Fruit fly (Drosophila melanogaster) whole organism, embryonic: ENCODE results near the gene CG42540.

Experiments used
- Aef1 ChIP-seq: fragments of 200-800 bp; sonication (Bioruptor generic); IDR thresholded peaks from 3 replicates; pipeline ENCODE4 v1.3.6; 2022; ENCODE audit warnings: missing biosample characterization, missing genetic modification characterization
- B-H1 ChIP-seq: fragments of 200-800 bp; sonication (Bioruptor generic); IDR thresholded peaks from 3 replicates; pipeline ENCODE4 v1.3.6; 2022; ENCODE audit warnings: missing biosample characterization, missing genetic modification characterization
- Bdp1 ChIP-seq: fragments of 200-800 bp; sonication (Bioruptor generic); optimal IDR thresholded peaks from 3 replicates; lab custom pipeline; 2016; ENCODE audit warnings: missing biosample characterization, missing genetic modification characterization
- Blimp-1 ChIP-seq: fragments of 200-800 bp; sonication (Bioruptor generic); optimal IDR thresholded peaks from 3 replicates; lab custom pipeline; 2018; ENCODE audit warnings: missing biosample characterization, missing genetic modification characterization, mild to moderate bottlenecking, moderate library complexity, missing genetic modification reagents
- CG10654 ChIP-seq: fragments of 200-800 bp; sonication (Bioruptor generic); optimal IDR thresholded peaks from 2 replicates; lab custom pipeline; 2016; ENCODE audit warnings: missing biosample characterization, missing genetic modification characterization
- CG11085 ChIP-seq: fragments of 200-800 bp; sonication (Bioruptor generic); IDR thresholded peaks from 2 replicates; pipeline ENCODE4 v1.3.6; 2022; ENCODE audit warnings: missing biosample characterization, missing genetic modification characterization
- CG12391 ChIP-seq: fragments of 200-800 bp; sonication (Bioruptor generic); optimal IDR thresholded peaks from 3 replicates; lab custom pipeline; 2018; ENCODE audit warnings: missing biosample characterization, mild to moderate bottlenecking, missing genetic modification characterization, moderate library complexity
- CG12744 ChIP-seq: fragments of 200-800 bp; sonication (Bioruptor generic); optimal IDR thresholded peaks from 2 replicates; lab custom pipeline; 2016; ENCODE audit warnings: missing biosample characterization, missing genetic modification characterization
- CG13624 ChIP-seq: fragments of 200-800 bp; sonication (Bioruptor generic); optimal IDR thresholded peaks from 2 replicates; lab custom pipeline; 2016; ENCODE audit warnings: missing biosample characterization, missing genetic modification characterization
- CG13775 ChIP-seq: fragments of 200-800 bp; sonication (Bioruptor generic); optimal IDR thresholded peaks from 3 replicates; lab custom pipeline; 2017; ENCODE audit warnings: missing biosample characterization, mild to moderate bottlenecking, missing genetic modification characterization
- CG14050 ChIP-seq: fragments of 200-800 bp; sonication (Bioruptor generic); IDR thresholded peaks from 3 replicates; pipeline ENCODE4 v1.3.6; 2022; ENCODE audit warnings: missing biosample characterization, missing genetic modification characterization
- CG15073 ChIP-seq: fragments of 200-800 bp; sonication (Bioruptor generic); optimal IDR thresholded peaks from 2 replicates; lab custom pipeline; 2016; ENCODE audit warnings: missing biosample characterization, missing genetic modification characterization
- CG1529 ChIP-seq: fragments of 200-800 bp; sonication (Bioruptor generic); optimal IDR thresholded peaks from 3 replicates; lab custom pipeline; 2018; ENCODE audit warnings: missing biosample characterization, missing genetic modification characterization
- CG16815 ChIP-seq: fragments of 200-800 bp; sonication (Bioruptor generic); optimal IDR thresholded peaks from 3 replicates; lab custom pipeline; 2017; ENCODE audit warnings: missing biosample characterization, mild to moderate bottlenecking, missing genetic modification characterization
- CG2889 ChIP-seq: fragments of 200-800 bp; sonication (Bioruptor generic); IDR thresholded peaks from 3 replicates; pipeline ENCODE4 v1.3.6; 2022; ENCODE audit warnings: missing biosample characterization, missing genetic modification characterization
- CG32772 ChIP-seq: fragments of 200-800 bp; sonication (Bioruptor generic); IDR thresholded peaks from 2 replicates; pipeline ENCODE4 v1.3.6; 2022; ENCODE audit warnings: missing biosample characterization, missing genetic modification characterization
- CG3838 ChIP-seq: fragments of 200-800 bp; sonication (Bioruptor generic); optimal IDR thresholded peaks from 3 replicates; lab custom pipeline; 2016; ENCODE audit warnings: missing biosample characterization, missing genetic modification characterization
- CG4328 ChIP-seq: fragments of 200-800 bp; sonication (Bioruptor generic); optimal IDR thresholded peaks from 3 replicates; lab custom pipeline; 2017; ENCODE audit warnings: missing biosample characterization, missing genetic modification reagents, missing genetic modification characterization
- CG4404 ChIP-seq: fragments of 200-800 bp; sonication (Bioruptor generic); IDR thresholded peaks from 2 replicates; pipeline ENCODE4 v1.3.6; 2022; ENCODE audit warnings: missing biosample characterization, missing genetic modification characterization
- CG5953 ChIP-seq: fragments of 200-800 bp; sonication (Bioruptor generic); IDR thresholded peaks from 2 replicates; pipeline ENCODE4 v1.3.6; 2022; ENCODE audit warnings: missing biosample characterization, missing genetic modification characterization
- CG9609 ChIP-seq: fragments of 200-800 bp; sonication (Bioruptor generic); optimal IDR thresholded peaks from 3 replicates; lab custom pipeline; 2016; ENCODE audit warnings: missing biosample characterization, missing genetic modification characterization
- Chrac-16 ChIP-seq: fragments of 200-800 bp; sonication (Bioruptor generic); optimal IDR thresholded peaks from 3 replicates; lab custom pipeline; 2016; ENCODE audit warnings: missing biosample characterization, missing genetic modification characterization
- Deaf1 ChIP-seq: fragments of 200-800 bp; optimal IDR thresholded peaks from 3 replicates; lab custom pipeline; 2019; ENCODE audit warnings: missing biosample characterization, mild to moderate bottlenecking, missing genetic modification characterization, moderate library complexity
- Fer2 ChIP-seq: fragments of 200-800 bp; sonication (Bioruptor generic); optimal IDR thresholded peaks from 2 replicates; lab custom pipeline; 2018; ENCODE audit warnings: missing biosample characterization, mild to moderate bottlenecking, missing genetic modification characterization, moderate library complexity
- Fer3 ChIP-seq: fragments of 200-800 bp; sonication (Bioruptor generic); optimal IDR thresholded peaks from 2 replicates; lab custom pipeline; 2018; ENCODE audit warnings: missing biosample characterization, mild to moderate bottlenecking, missing genetic modification characterization, moderate library complexity
- H15 ChIP-seq: fragments of 200-800 bp; sonication (Bioruptor generic); IDR thresholded peaks from 3 replicates; pipeline ENCODE4 v1.3.6; 2022; ENCODE audit warnings: missing biosample characterization, missing genetic modification characterization
- H2.0 ChIP-seq: fragments of 200-800 bp; sonication (Bioruptor generic); IDR thresholded peaks from 2 replicates; pipeline ENCODE4 v1.3.6; 2022; ENCODE audit warnings: missing biosample characterization, missing genetic modification characterization
- Hr3 ChIP-seq: fragments of 200-800 bp; sonication (Bioruptor generic); optimal IDR thresholded peaks from 3 replicates; lab custom pipeline; 2016; ENCODE audit warnings: missing biosample characterization, missing genetic modification characterization
- Oaz ChIP-seq: fragments of 200-800 bp; sonication (Bioruptor generic); IDR thresholded peaks from 2 replicates; pipeline ENCODE4 v1.3.6; 2022; ENCODE audit warnings: missing biosample characterization, missing genetic modification characterization
- Poxn ChIP-seq: fragments of 200-800 bp; sonication (Bioruptor generic); IDR thresholded peaks from 2 replicates; pipeline ENCODE4 v1.3.6; 2022; ENCODE audit warnings: missing biosample characterization, missing genetic modification characterization
- Usf ChIP-seq: fragments of 200-800 bp; sonication (Bioruptor generic); optimal IDR thresholded peaks from 2 replicates; lab custom pipeline; 2017; ENCODE audit warnings: missing genotype, missing biosample characterization, missing genetic modification characterization
- Xrp1 ChIP-seq: fragments of 200-800 bp; sonication (Bioruptor generic); IDR thresholded peaks from 2 replicates; pipeline ENCODE4 v1.3.6; 2022; ENCODE audit warnings: missing biosample characterization, missing genetic modification characterization
- dati ChIP-seq: fragments of 200-800 bp; sonication (Bioruptor generic); IDR thresholded peaks from 2 replicates; pipeline ENCODE4 v1.3.6; 2022; ENCODE audit warnings: missing biosample characterization, missing genetic modification characterization
- esg ChIP-seq: fragments of 200-800 bp; sonication (Bioruptor generic); conservative IDR thresholded peaks from 2 replicates; pipeline ENCODE4 v1.3.6; 2022; ENCODE audit warnings: missing biosample characterization, missing genetic modification characterization
- gsb ChIP-seq: fragments of 200-800 bp; sonication (Bioruptor generic); IDR thresholded peaks from 2 replicates; pipeline ENCODE4 v1.3.6; 2022; ENCODE audit warnings: missing biosample characterization, missing genetic modification characterization
- ken ChIP-seq: fragments of 200-800 bp; sonication (Bioruptor generic); IDR thresholded peaks from 3 replicates; pipeline ENCODE4 v1.3.6; 2022; ENCODE audit warnings: missing biosample characterization, missing genetic modification characterization
- lmd ChIP-seq: fragments of 200-800 bp; sonication (Bioruptor generic); IDR thresholded peaks from 2 replicates; pipeline ENCODE4 v1.3.6; 2022; ENCODE audit warnings: missing biosample characterization, missing genetic modification characterization
- lola ChIP-seq, 3 experiments: fragments of >200 bp in 2 of 3; fragments of 200-800 bp in 1 of 3; sonication (Bioruptor generic) in 1 of 3; optimal IDR thresholded peaks; 2 replicates each; lab custom pipeline; 2017 to 2019; ENCODE audit warnings: missing biosample characterization in 3 of 3, missing genetic modification characterization in 3 of 3, mild to moderate bottlenecking in 1 of 3, moderate library complexity in 1 of 3
- mirr ChIP-seq: fragments of 200-800 bp; sonication (Bioruptor generic); optimal IDR thresholded peaks from 3 replicates; lab custom pipeline; 2018; ENCODE audit warnings: missing biosample characterization, mild to moderate bottlenecking, missing genetic modification characterization
- otp ChIP-seq: fragments of 200-800 bp; sonication (Bioruptor generic); IDR thresholded peaks from 3 replicates; pipeline ENCODE4, ENCODE4 v1.3.6; 2022; ENCODE audit warnings: missing biosample characterization, missing genetic modification characterization
- pfk ChIP-seq: fragments of 200-800 bp; sonication (Bioruptor generic); optimal IDR thresholded peaks from 2 replicates; lab custom pipeline; 2018; ENCODE audit warnings: missing biosample characterization, mild to moderate bottlenecking, missing genetic modification characterization, moderate library complexity
- repo ChIP-seq: fragments of 200-800 bp; sonication (Bioruptor generic); optimal IDR thresholded peaks from 2 replicates; lab custom pipeline; 2016; ENCODE audit warnings: missing biosample characterization, missing genetic modification characterization
- run ChIP-seq: fragments of 200-800 bp; sonication (Bioruptor generic); optimal IDR thresholded peaks from 3 replicates; lab custom pipeline; 2018; ENCODE audit warnings: missing biosample characterization, mild to moderate bottlenecking, missing genetic modification characterization
- salm ChIP-seq: fragments of 200-800 bp; sonication (Bioruptor generic); optimal IDR thresholded peaks from 2 replicates; lab custom pipeline; 2018; ENCODE audit warnings: missing biosample characterization, mild to moderate bottlenecking, missing genetic modification characterization
- sim ChIP-seq: fragments of 200-800 bp; sonication (Bioruptor generic); IDR thresholded peaks from 2 replicates; pipeline ENCODE4 v1.3.6; 2022; ENCODE audit warnings: missing biosample characterization, missing genetic modification characterization
- sisA ChIP-seq: fragments of 200-800 bp; sonication (Bioruptor generic); IDR thresholded peaks from 2 replicates; pipeline ENCODE4 v1.3.6; 2022; ENCODE audit warnings: missing biosample characterization, missing genetic modification characterization
- sr ChIP-seq: fragments of 200-800 bp; sonication (Bioruptor generic); IDR thresholded peaks from 3 replicates; pipeline ENCODE4 v1.3.6; 2022; ENCODE audit warnings: missing biosample characterization, missing genetic modification characterization
- tin ChIP-seq: fragments of 200-800 bp; sonication (Bioruptor generic); optimal IDR thresholded peaks from 3 replicates; lab custom pipeline; 2016; ENCODE audit warnings: missing biosample characterization, missing genetic modification characterization
- tio ChIP-seq: fragments of 200-800 bp; sonication (Bioruptor generic); optimal IDR thresholded peaks from 2 replicates; lab custom pipeline; 2017; ENCODE audit warnings: missing biosample characterization, missing genetic modification characterization, inconsistent platforms
- unpg ChIP-seq: fragments of 200-800 bp; sonication (Bioruptor generic); optimal IDR thresholded peaks from 3 replicates; lab custom pipeline; 2018; ENCODE audit warnings: missing biosample characterization, mild to moderate bottlenecking, missing genetic modification characterization, moderate library complexity

CG42540 gene

DNA sequence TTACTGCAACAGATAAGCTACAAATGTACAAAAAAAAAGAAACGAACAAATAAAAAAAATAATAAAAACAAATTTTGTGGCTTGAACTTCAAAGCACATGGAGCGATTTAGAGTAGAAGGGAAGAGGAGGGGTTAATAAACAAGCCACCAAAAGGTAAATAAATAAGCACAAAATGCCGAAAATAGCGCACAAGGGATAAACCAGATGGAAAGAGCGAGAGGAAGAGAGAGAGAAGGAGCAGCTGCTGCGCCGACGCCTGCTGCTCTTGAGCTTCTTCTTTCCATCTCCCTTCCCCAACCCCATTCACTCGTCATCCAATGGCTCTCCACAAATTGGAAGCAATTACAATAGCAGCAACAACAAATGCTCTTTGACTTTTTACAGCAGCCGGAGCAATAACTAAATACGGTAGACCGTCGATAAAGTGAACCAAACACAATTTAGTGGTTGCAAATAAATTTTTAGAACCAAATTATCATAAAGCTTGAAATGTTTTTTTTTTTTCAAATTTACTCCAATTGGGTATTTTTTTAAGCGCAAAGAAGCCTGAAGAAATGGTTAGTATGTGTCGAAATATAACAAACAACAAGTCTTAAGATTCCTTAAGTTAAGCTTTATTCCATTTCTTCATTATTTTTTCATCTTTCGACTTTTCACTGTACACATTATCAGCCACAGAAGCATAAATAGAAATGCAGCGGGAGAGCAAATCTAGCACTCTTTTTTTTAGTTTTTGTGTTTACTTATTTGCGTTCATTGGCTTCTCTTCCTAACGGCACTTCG is 68.7 kb downstream of the CG42540 start (continued):
- peak; percentile 89 for TF ChIP-seq tin
- peak; percentile 87 for TF ChIP-seq Blimp-1 (GFP tag; lab: Kevin White, UChicago)
- peak; percentile 91 for TF ChIP-seq CG13624 (GFP tag; lab: Kevin White, UChicago)
- 0 out of 3 replicates have a peak, but pooled peaks have one; percentile 30 for TF ChIP-seq otp
- TF ChIP-seq CG13775 (GFP tag; lab: Kevin White, UChicago) = peak; percentile 88
- TF ChIP-seq CG15073 (GFP tag; lab: Kevin White, UChicago) = no peak
- TF ChIP-seq run (tag; lab: Kevin White, UChicago) = peak; percentile 34
- peak; percentile 77 for TF ChIP-seq CG1529 (GFP tag; lab: Kevin White, UChicago)
- peak; percentile 87 for TF ChIP-seq Xrp1 (GFP tag; lab: Robert Waterston, UW)
- peak; percentile 66; the same call in 2 of the 3 replicates for TF ChIP-seq CG2889 (GFP tag; lab: Robert Waterston, UW)
- 0 out of 2 replicates have a peak, but pooled peaks have one; percentile 47 for TF ChIP-seq sim (GFP tag; lab: Robert Waterston, UW)
- TF ChIP-seq esg (GFP tag; lab: Robert Waterston, UW) = peak; percentile 90
- TF ChIP-seq CG10654 (GFP tag; lab: Kevin White, UChicago) = peak; percentile 82
- peak; percentile 76 for TF ChIP-seq CG4328 (GFP tag; lab: Kevin White, UChicago)
- TF ChIP-seq CG16815 (GFP tag; lab: Kevin White, UChicago) = peak; percentile 80
- peak; percentile 80 for TF ChIP-seq CG32772
- TF ChIP-seq Bdp1 (GFP tag; lab: Kevin White, UChicago) = peak; percentile 73
- peak; percentile 81; the same call in 2 of the 3 replicates for TF ChIP-seq ken (GFP tag; lab: Robert Waterston, UW)
- TF ChIP-seq CG14050 (GFP tag; lab: Robert Waterston, UW) = peak; percentile 83
- peak in 1 of 3 experiments; percentile 87 for TF ChIP-seq lola (GFP tag; optimal IDR thresholded peaks at IDR 0.05; lab: Kevin White, UChicago)
- peak; percentile 38 for TF ChIP-seq mirr (GFP tag; lab: Kevin White, UChicago)
- peak; percentile 88 for TF ChIP-seq Aef1 (GFP tag; lab: Robert Waterston, UW)
- peak; percentile 93 for TF ChIP-seq lmd (GFP tag; lab: Robert Waterston, UW)
- peak; percentile 91 for TF ChIP-seq CG12391 (tag; lab: Kevin White, UChicago)
- peak; percentile 91 for TF ChIP-seq sisA (GFP tag; lab: Robert Waterston, UW)
- peak; percentile 72 for TF ChIP-seq B-H1 (GFP tag; lab: Robert Waterston, UW)
- TF ChIP-seq CG4404 = peak; percentile 67
- TF ChIP-seq Hr3 (GFP tag; lab: Kevin White, UChicago) = peak; percentile 87
- no peak for TF ChIP-seq pfk (GFP tag; lab: Kevin White, UChicago)
- TF ChIP-seq Chrac-16 = peak; percentile 81
- peak; percentile 57 for TF ChIP-seq Usf (GFP tag; lab: Kevin White, UChicago)
- TF ChIP-seq CG3838 (GFP tag; lab: Kevin White, UChicago) = peak; percentile 18
- peak; percentile 6; the same call in 1 of the 3 replicates for TF ChIP-seq sr (GFP tag; lab: Robert Waterston, UW)
- TF ChIP-seq tio (GFP tag; lab: Kevin White, UChicago) = peak; percentile 92
- TF ChIP-seq gsb (GFP tag; lab: Robert Waterston, UW) = peak; percentile 53
- peak; percentile 39 for TF ChIP-seq salm (tag; lab: Kevin White, UChicago)
- TF ChIP-seq Oaz = peak; percentile 80
- peak; percentile 77 for TF ChIP-seq Fer2 (tag; lab: Kevin White, UChicago)
- peak; percentile 74 for TF ChIP-seq H2.0 (GFP tag; lab: Robert Waterston, UW)
- peak; percentile 69 for TF ChIP-seq CG12744 (GFP tag; lab: Kevin White, UChicago)
- peak; percentile 82 for TF ChIP-seq unpg (GFP tag; lab: Kevin White, UChicago)
- peak; percentile 44 for TF ChIP-seq dati (GFP tag; lab: Robert Waterston, UW)
- TF ChIP-seq CG5953 (GFP tag; lab: Robert Waterston, UW) = peak; percentile 74; the same call in 1 of the 2 replicates
- peak; percentile 51 for TF ChIP-seq Deaf1 (tag; lab: Kevin White, UChicago)
- peak; percentile 65 for TF ChIP-seq H15 (GFP tag; lab: Robert Waterston, UW)
- TF ChIP-seq CG9609 = peak; percentile 79
- peak; percentile 87 for TF ChIP-seq repo (GFP tag; lab: Kevin White, UChicago)
- peak; percentile 75 for TF ChIP-seq CG11085
- TF ChIP-seq Fer3 (tag; lab: Kevin White, UChicago) = peak; percentile 87
- TF ChIP-seq Poxn (GFP tag; lab: Robert Waterston, UW) = 0 out of 2 replicates have a peak, but pooled peaks have one; percentile 11
